Worm (Caenorhabditis elegans) whole organism, L1 larva: ENCODE measurements around the gene Y41E3.7.

Experiments used
- ceh-82 ChIP-seq, 3 experiments: fragments of 150-350 bp in 1 of 3; sonication (generic microtip) in 2 of 3; optimal IDR thresholded peaks; 2 replicates each; lab custom pipeline; 2014 to 2017; ENCODE audit warnings: missing biosample characterization in 3 of 3, missing genetic modification characterization in 3 of 3
- egl-13 ChIP-seq: sonication (generic microtip); optimal IDR thresholded peaks from 2 replicates; lab custom pipeline; 2016; ENCODE audit warnings: missing genotype, missing genetic modification reagents, missing genetic modification characterization, missing compliant biosample characterization
- grh-1 ChIP-seq: fragments of 200-800 bp; sonication (Bioruptor generic); IDR thresholded peaks from 2 replicates; pipeline ENCODE4 v1.3.6; 2022; ENCODE audit warnings: missing genetic modification reagents, missing genetic modification characterization, missing compliant biosample characterization
- jun-1 ChIP-seq: fragments of 150-350 bp; optimal IDR thresholded peaks from 2 replicates; lab custom pipeline; 2014; ENCODE audit warnings: missing biosample characterization, missing genetic modification reagents, missing genetic modification characterization
- nhr-28 ChIP-seq: fragments of 150-350 bp; optimal IDR thresholded peaks from 2 replicates; lab custom pipeline; 2014; ENCODE audit warnings: missing biosample characterization, missing genetic modification characterization
- nhr-71 ChIP-seq: sonication (generic microtip); optimal IDR thresholded peaks from 2 replicates; lab custom pipeline; 2016; ENCODE audit warnings: mild to moderate bottlenecking, missing genetic modification characterization, moderate library complexity, missing compliant biosample characterization
- nhr-77 ChIP-seq: fragments of 150-350 bp; optimal IDR thresholded peaks from 2 replicates; lab custom pipeline; 2014; ENCODE audit warnings: missing biosample characterization, missing genetic modification characterization
- sptf-1 ChIP-seq: fragments of 150-350 bp; optimal IDR thresholded peaks from 2 replicates; lab custom pipeline; 2014; ENCODE audit warnings: missing biosample characterization, missing genetic modification characterization
- tbx-2 ChIP-seq: sonication (generic microtip); optimal IDR thresholded peaks from 2 replicates; lab custom pipeline; 2016; ENCODE audit warnings: missing genetic modification characterization, missing compliant biosample characterization
- unc-130 ChIP-seq: fragments of 150-350 bp; optimal IDR thresholded peaks from 2 replicates; lab custom pipeline; 2017; ENCODE audit warnings: missing biosample characterization, missing genetic modification characterization, inconsistent platforms

- TF ChIP-seq unc-130, result no peak
- no peak for TF ChIP-seq ceh-82 (tag; optimal IDR thresholded peaks at IDR 0.05; lab: Kevin White, UChicago)
- no peak for TF ChIP-seq tbx-2
- no peak for TF ChIP-seq grh-1 (GFP tag; lab: Robert Waterston, UW)
- no peak for TF ChIP-seq egl-13
- TF ChIP-seq nhr-71 (tag; lab: Kevin White, UChicago), result no peak
- no peak for TF ChIP-seq sptf-1 (tag; lab: Kevin White, UChicago)
- TF ChIP-seq nhr-28 (tag; lab: Kevin White, UChicago), result no peak
- TF ChIP-seq jun-1 (tag; lab: Kevin White, UChicago), result no peak
- no peak for TF ChIP-seq nhr-77 (tag; lab: Kevin White, UChicago)
Measured at ce11 chrIV:15046162-15046561, 32.3 kb downstream of the Y41E3.7 start.
